Fruit fly (Drosophila melanogaster) whole organism, prepupa: ENCODE results near the gene CG14915.

Experiments
- CG4318 ChIP-seq: fragments of 200-800 bp; sonication (Bioruptor generic); optimal IDR thresholded peaks from 3 replicates; lab custom pipeline; 2017; ENCODE audit warnings: missing biosample characterization, mild to moderate bottlenecking, missing genetic modification characterization
- CG8319 ChIP-seq: fragments of 200-800 bp; sonication (Bioruptor generic); optimal IDR thresholded peaks from 3 replicates; lab custom pipeline; 2016; ENCODE audit warnings: missing biosample characterization, missing genetic modification characterization
- Hr38 ChIP-seq: sonication (Bioruptor generic); optimal IDR thresholded peaks from 2 replicates; lab custom pipeline; 2016; ENCODE audit warnings: missing biosample characterization, missing genetic modification characterization

DNA sequence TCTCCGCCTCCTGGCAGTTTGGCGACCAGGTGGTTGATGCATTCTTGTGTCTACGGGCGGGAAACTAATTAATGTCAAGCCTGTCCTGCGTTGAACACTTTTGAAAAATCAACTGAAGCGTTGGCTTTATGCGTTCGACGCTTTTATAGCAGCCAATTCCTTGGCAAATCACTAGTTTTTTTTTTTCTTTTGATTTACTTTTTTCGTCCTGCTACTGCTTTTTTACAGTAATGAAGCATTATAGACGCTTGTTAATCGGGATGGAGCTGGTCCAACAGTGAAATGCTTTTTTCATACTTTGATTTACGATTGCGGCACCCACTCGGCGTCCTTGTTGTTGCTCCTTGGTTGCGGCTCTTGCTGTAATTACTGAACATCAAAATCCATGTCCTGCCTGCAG is 14.3 kb downstream of the CG14915 start, which contains the start of gene AstCC:
- no peak for TF ChIP-seq CG4318 (GFP tag; lab: Kevin White, UChicago)
- no peak for TF ChIP-seq CG8319
- no peak for TF ChIP-seq Hr38 (GFP tag; lab: Kevin White, UChicago)
